Fruit fly (Drosophila melanogaster) whole organism, embryonic: ENCODE data around the gene Pp1-87B.

Source experiments
- BtbVII ChIP-seq: fragments of 200-800 bp; sonication (Bioruptor generic); optimal IDR thresholded peaks from 3 replicates; lab custom pipeline; 2017; ENCODE audit warnings: missing biosample characterization, mild to moderate bottlenecking, missing genetic modification characterization
- Bteb2 ChIP-seq: fragments of 200-800 bp; sonication (Bioruptor generic); optimal IDR thresholded peaks from 2 replicates; lab custom pipeline; 2016; ENCODE audit warnings: missing biosample characterization, missing genetic modification characterization
- CG10147 ChIP-seq: fragments of 200-800 bp; sonication (Bioruptor generic); optimal IDR thresholded peaks from 2 replicates; lab custom pipeline; 2019; ENCODE audit warnings: missing biosample characterization, mild to moderate bottlenecking, missing genetic modification characterization, moderate library complexity
- CG11085 ChIP-seq: fragments of 200-800 bp; sonication (Bioruptor generic); IDR thresholded peaks from 2 replicates; pipeline ENCODE4 v1.3.6; 2022; ENCODE audit warnings: missing biosample characterization, missing genetic modification characterization
- CG1529 ChIP-seq: fragments of 200-800 bp; sonication (Bioruptor generic); optimal IDR thresholded peaks from 3 replicates; lab custom pipeline; 2018; ENCODE audit warnings: missing biosample characterization, missing genetic modification characterization
- CG15514 ChIP-seq: fragments of 200-800 bp; sonication (Bioruptor generic); optimal IDR thresholded peaks from 3 replicates; lab custom pipeline; 2017; ENCODE audit warnings: missing biosample characterization, missing genetic modification characterization, mild to moderate bottlenecking, moderate library complexity, missing genetic modification reagents
- CG15696 ChIP-seq: fragments of 200-800 bp; sonication (Bioruptor generic); optimal IDR thresholded peaks from 2 replicates; lab custom pipeline; 2019; ENCODE audit warnings: missing biosample characterization, mild to moderate bottlenecking, missing genetic modification characterization, moderate library complexity
- CG1602 ChIP-seq: fragments of 200-800 bp; sonication (Bioruptor generic); optimal IDR thresholded peaks from 3 replicates; lab custom pipeline; 2016; ENCODE audit warnings: missing biosample characterization, missing genetic modification characterization
- CG1603 ChIP-seq: fragments of 200-800 bp; sonication (Bioruptor generic); optimal IDR thresholded peaks from 2 replicates; lab custom pipeline; 2019; ENCODE audit warnings: missing biosample characterization, mild to moderate bottlenecking, missing genetic modification characterization, moderate library complexity
- CG17361 ChIP-seq: fragments of 200-800 bp; sonication (Bioruptor generic); IDR thresholded peaks from 3 replicates; pipeline ENCODE4 v1.3.6; 2022; ENCODE audit warnings: missing biosample characterization, missing genetic modification characterization
- CG18619 ChIP-seq: fragments of 200-800 bp; sonication (Bioruptor generic); optimal IDR thresholded peaks from 3 replicates; lab custom pipeline; 2017; ENCODE audit warnings: missing biosample characterization, mild to moderate bottlenecking, missing genetic modification characterization
- CG2202 ChIP-seq: fragments of 200-800 bp; sonication (Bioruptor generic); optimal IDR thresholded peaks from 2 replicates; lab custom pipeline; 2018; ENCODE audit warnings: missing biosample characterization, mild to moderate bottlenecking, missing genetic modification characterization
- CG3407 ChIP-seq: fragments of 200-800 bp; sonication (Bioruptor generic); optimal IDR thresholded peaks from 2 replicates; lab custom pipeline; 2018; ENCODE audit warnings: missing biosample characterization, mild to moderate bottlenecking, missing genetic modification characterization
- CG7271 ChIP-seq: fragments of 200-800 bp; sonication (Bioruptor generic); optimal IDR thresholded peaks from 2 replicates; lab custom pipeline; 2018; ENCODE audit warnings: missing biosample characterization, mild to moderate bottlenecking, missing genetic modification characterization, moderate library complexity
- CG7556 ChIP-seq: fragments of 200-800 bp; sonication (Bioruptor generic); optimal IDR thresholded peaks from 2 replicates; lab custom pipeline; 2017; ENCODE audit warnings: missing biosample characterization, mild to moderate bottlenecking, missing genetic modification characterization
- CG8281 ChIP-seq: fragments of 200-800 bp; sonication (Bioruptor generic); optimal IDR thresholded peaks from 2 replicates; lab custom pipeline; 2018; ENCODE audit warnings: missing biosample characterization, mild to moderate bottlenecking, missing genetic modification characterization, moderate library complexity
- CG8388 ChIP-seq: fragments of 200-800 bp; sonication (Bioruptor generic); optimal IDR thresholded peaks from 2 replicates; lab custom pipeline; 2019; ENCODE audit warnings: missing biosample characterization, mild to moderate bottlenecking, missing genetic modification characterization, moderate library complexity
- CG9797 ChIP-seq: fragments of 200-800 bp; sonication (Bioruptor generic); optimal IDR thresholded peaks from 3 replicates; lab custom pipeline; 2018; ENCODE audit warnings: missing biosample characterization, mild to moderate bottlenecking, missing genetic modification characterization
- CG9932 ChIP-seq: fragments of 200-800 bp; sonication (Bioruptor generic); IDR thresholded peaks from 2 replicates; pipeline ENCODE4 v1.3.6; 2022; ENCODE audit warnings: missing biosample characterization, missing genetic modification characterization
- Dip2 ChIP-seq: fragments of 200-800 bp; sonication (Bioruptor generic); IDR thresholded peaks from 2 replicates; pipeline ENCODE4 v1.3.6; 2022; ENCODE audit warnings: missing biosample characterization, missing genetic modification characterization
- Doc3 ChIP-seq: fragments of 200-800 bp; sonication (Bioruptor generic); IDR thresholded peaks from 3 replicates; pipeline ENCODE4 v1.3.6; 2022; ENCODE audit warnings: missing biosample characterization, missing genetic modification characterization; ENCODE audit not compliant: partially characterized antibody
- Fer1 ChIP-seq: fragments of 200-800 bp; sonication (Bioruptor generic); optimal IDR thresholded peaks from 2 replicates; lab custom pipeline; 2017; ENCODE audit warnings: missing biosample characterization, mild to moderate bottlenecking, missing genetic modification characterization
- Fer3 ChIP-seq: fragments of 200-800 bp; sonication (Bioruptor generic); optimal IDR thresholded peaks from 2 replicates; lab custom pipeline; 2018; ENCODE audit warnings: missing biosample characterization, mild to moderate bottlenecking, missing genetic modification characterization, moderate library complexity
- HHEX ChIP-seq: fragments of 200-800 bp; sonication (Bioruptor generic); optimal IDR thresholded peaks from 3 replicates; lab custom pipeline; 2017; ENCODE audit warnings: missing biosample characterization, mild to moderate bottlenecking, missing genetic modification characterization, missing genetic modification reagents
- HLHmδ ChIP-seq: fragments of 200-800 bp; sonication (Bioruptor generic); optimal IDR thresholded peaks from 2 replicates; lab custom pipeline; 2018; ENCODE audit warnings: missing biosample characterization, mild to moderate bottlenecking, missing genetic modification characterization, moderate library complexity
- Jarid2 ChIP-seq: fragments of 200-800 bp; sonication (Bioruptor generic); optimal IDR thresholded peaks from 3 replicates; lab custom pipeline; 2017; ENCODE audit warnings: mild to moderate bottlenecking, missing biosample characterization, missing genetic modification reagents, missing genetic modification characterization
- MBD-R2 ChIP-seq: fragments of 200-800 bp; sonication (Bioruptor generic); IDR thresholded peaks from 2 replicates; pipeline ENCODE4 v1.3.6; 2022; ENCODE audit warnings: missing biosample characterization, missing genetic modification characterization
- Mes4 ChIP-seq: fragments of 200-800 bp; sonication (Bioruptor generic); optimal IDR thresholded peaks from 2 replicates; lab custom pipeline; 2016; ENCODE audit warnings: missing biosample characterization, missing genetic modification characterization
- Neu2 ChIP-seq: fragments of 200-800 bp; sonication (Bioruptor generic); optimal IDR thresholded peaks from 3 replicates; lab custom pipeline; 2016; ENCODE audit warnings: missing biosample characterization, missing genetic modification characterization, borderline replicate concordance
- Ptx1 ChIP-seq: fragments of 200-800 bp; sonication (Bioruptor generic); IDR thresholded peaks from 2 replicates; pipeline ENCODE4 v1.3.6; 2022; ENCODE audit warnings: missing biosample characterization, missing genetic modification characterization
- Xbp1 ChIP-seq: fragments of 200-800 bp; sonication (Bioruptor generic); optimal IDR thresholded peaks from 3 replicates; lab custom pipeline; 2016; ENCODE audit warnings: missing biosample characterization, mild to moderate bottlenecking, missing genetic modification characterization
- ara ChIP-seq: fragments of 200-800 bp; sonication (Bioruptor generic); IDR thresholded peaks from 2 replicates; pipeline ENCODE4 v1.3.6; 2022; ENCODE audit warnings: missing biosample characterization, missing genetic modification characterization
- bab2 ChIP-seq: fragments of 200-800 bp; sonication (Bioruptor generic); optimal IDR thresholded peaks from 2 replicates; lab custom pipeline; 2016; ENCODE audit warnings: missing biosample characterization, missing genetic modification characterization
- br ChIP-seq: fragments of >200 bp; optimal IDR thresholded peaks from 2 replicates; lab custom pipeline; 2017
- dimm ChIP-seq: fragments of 200-800 bp; sonication (Bioruptor generic); IDR thresholded peaks from 2 replicates; pipeline ENCODE4 v1.3.6; 2022; ENCODE audit warnings: missing biosample characterization, missing genetic modification characterization
- fd3F ChIP-seq: fragments of 200-800 bp; sonication (Bioruptor generic); optimal IDR thresholded peaks from 2 replicates; lab custom pipeline; 2018; ENCODE audit warnings: missing biosample characterization, mild to moderate bottlenecking, missing genetic modification characterization, moderate library complexity
- fru ChIP-seq: fragments of >200 bp; optimal IDR thresholded peaks from 2 replicates; lab custom pipeline; 2017
- gem ChIP-seq: fragments of 200-800 bp; sonication (Bioruptor generic); optimal IDR thresholded peaks from 2 replicates; lab custom pipeline; 2019; ENCODE audit warnings: missing biosample characterization, mild to moderate bottlenecking, missing genetic modification characterization, moderate library complexity
- jing ChIP-seq: fragments of 200-800 bp; sonication (Bioruptor generic); optimal IDR thresholded peaks from 2 replicates; lab custom pipeline; 2018; ENCODE audit warnings: missing biosample characterization, mild to moderate bottlenecking, missing genetic modification characterization
- luna ChIP-seq: fragments of 200-800 bp; sonication (Bioruptor generic); optimal IDR thresholded peaks from 2 replicates; lab custom pipeline; 2016; ENCODE audit warnings: missing biosample characterization, missing genetic modification characterization
- mirr ChIP-seq: fragments of 200-800 bp; sonication (Bioruptor generic); optimal IDR thresholded peaks from 3 replicates; lab custom pipeline; 2018; ENCODE audit warnings: missing biosample characterization, mild to moderate bottlenecking, missing genetic modification characterization
- nau ChIP-seq: fragments of 200-800 bp; sonication (Bioruptor generic); optimal IDR thresholded peaks from 3 replicates; lab custom pipeline; 2017; ENCODE audit warnings: missing biosample characterization, mild to moderate bottlenecking, missing genetic modification characterization, missing genetic modification reagents
- pros ChIP-seq: fragments of 200-800 bp; sonication (Bioruptor generic); optimal IDR thresholded peaks from 3 replicates; lab custom pipeline; 2019; ENCODE audit warnings: missing biosample characterization, mild to moderate bottlenecking, missing genetic modification characterization, moderate library complexity
- repo ChIP-seq: fragments of 200-800 bp; sonication (Bioruptor generic); optimal IDR thresholded peaks from 2 replicates; lab custom pipeline; 2016; ENCODE audit warnings: missing biosample characterization, missing genetic modification characterization
- schlank ChIP-seq: fragments of 200-800 bp; sonication (Bioruptor generic); optimal IDR thresholded peaks from 2 replicates; lab custom pipeline; 2018; ENCODE audit warnings: missing biosample characterization, mild to moderate bottlenecking, missing genetic modification characterization
- scrt ChIP-seq: fragments of 200-800 bp; sonication (Bioruptor generic); optimal IDR thresholded peaks from 2 replicates; lab custom pipeline; 2018; ENCODE audit warnings: missing biosample characterization, mild to moderate bottlenecking, missing genetic modification characterization, moderate library complexity
- sens-2 ChIP-seq: fragments of 200-800 bp; sonication (Bioruptor generic); IDR thresholded peaks from 2 replicates; pipeline ENCODE4 v1.3.6; 2022; ENCODE audit warnings: missing biosample characterization, missing genetic modification characterization
- sima ChIP-seq: fragments of 200-800 bp; sonication (Bioruptor generic); optimal IDR thresholded peaks from 2 replicates; lab custom pipeline; 2016; ENCODE audit warnings: missing biosample characterization, missing genetic modification characterization
- sr ChIP-seq: fragments of 200-800 bp; sonication (Bioruptor generic); IDR thresholded peaks from 3 replicates; pipeline ENCODE4 v1.3.6; 2022; ENCODE audit warnings: missing biosample characterization, missing genetic modification characterization
- tgo ChIP-seq: fragments of 200-800 bp; sonication (Bioruptor generic); IDR thresholded peaks from 3 replicates; pipeline ENCODE4 v1.3.6; 2022; ENCODE audit warnings: missing biosample characterization, missing genetic modification characterization
- tup ChIP-seq: fragments of 200-800 bp; sonication (Bioruptor generic); optimal IDR thresholded peaks from 2 replicates; lab custom pipeline; 2016; ENCODE audit warnings: missing biosample characterization, mild to moderate bottlenecking, missing genetic modification characterization, moderate library complexity

Gene Pp1-87B

DNA sequence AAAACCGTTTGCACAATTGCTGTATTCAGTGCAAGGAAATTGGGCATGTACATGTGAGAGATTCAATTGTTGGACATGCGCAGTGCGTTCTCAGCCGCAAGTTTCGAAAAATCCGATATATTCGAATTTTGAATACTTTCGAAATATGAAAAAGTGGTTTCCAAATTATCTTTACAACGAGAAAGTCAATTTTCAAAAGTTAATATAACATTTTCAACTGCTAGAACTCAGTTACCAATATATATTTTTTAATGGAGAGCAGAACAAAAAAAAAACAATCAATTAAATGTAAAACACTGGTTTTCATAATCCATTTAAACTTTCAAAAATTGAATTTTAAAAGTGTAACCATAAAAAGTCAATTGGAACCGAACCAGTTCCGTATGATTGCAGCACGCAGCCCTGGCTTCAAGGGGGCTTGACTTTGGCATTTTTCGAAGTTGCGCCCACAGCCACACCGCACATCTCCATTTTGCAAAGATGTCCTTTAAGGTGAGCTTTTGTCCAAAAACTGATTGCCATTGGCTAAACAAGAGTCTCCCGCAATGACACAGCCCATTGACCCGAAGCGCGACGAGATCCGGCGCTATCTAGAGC is 3.2 kb downstream of the Pp1-87B start, which contains the start of the genes Scgbeta and CG17202 (continued):
- TF ChIP-seq repo (GFP tag; lab: Kevin White, UChicago) (no peak), Fer3 (tag; lab: Kevin White, UChicago) (no peak), MBD-R2 (peak; percentile 95), CG15514 (GFP tag; lab: Kevin White, UChicago) (peak; percentile 100), Doc3 (GFP tag; lab: Robert Waterston, UW) (no peak), tup (GFP tag; lab: Kevin White, UChicago) (no peak), Neu2 (GFP tag; lab: Kevin White, UChicago) (no peak), CG18619 (peak; percentile 20), HHEX (GFP tag; lab: Kevin White, UChicago) (no peak), CG7271 (tag; lab: Kevin White, UChicago) (no peak), bab2 (GFP tag; lab: Kevin White, UChicago) (peak; percentile 7), Jarid2 (GFP tag; lab: Kevin White, UChicago) (no peak), CG2202 (tag; lab: Kevin White, UChicago) (no peak), CG1529 (GFP tag; lab: Kevin White, UChicago) (no peak), nau (GFP tag; lab: Kevin White, UChicago) (no peak), scrt (GFP tag; lab: Kevin White, UChicago) (no peak), BtbVII (GFP tag; lab: Kevin White, UChicago) (no peak), CG1603 (no peak), CG17361 (GFP tag; lab: Robert Waterston, UW) (no peak), Xbp1 (GFP tag; lab: Kevin White, UChicago) (peak; percentile 41), Ptx1 (GFP tag; lab: Robert Waterston, UW) (no peak), br (lab: Kevin White, UChicago) (no peak), CG7556 (no peak), sens-2 (GFP tag; lab: Robert Waterston, UW) (no peak), mirr (GFP tag; lab: Kevin White, UChicago) (no peak), schlank (tag; lab: Kevin White, UChicago) (no peak), fd3F (GFP tag; lab: Kevin White, UChicago) (no peak), dimm (no peak), CG10147 (GFP tag; lab: Kevin White, UChicago) (no peak), pros (GFP tag; lab: Kevin White, UChicago) (no peak), sr (no peak), sima (GFP tag; lab: Kevin White, UChicago) (no peak), luna (no peak), CG8388 (no peak), Fer1 (GFP tag; lab: Kevin White, UChicago) (peak; percentile 10), CG9932 (GFP tag; lab: Robert Waterston, UW) (peak; percentile 56), CG11085 (GFP tag; lab: Robert Waterston, UW) (no peak), Bteb2 (peak; percentile 7), CG8281 (no peak), HLHmδ (GFP tag; lab: Kevin White, UChicago) (no peak), CG9797 (peak; percentile 79), ara (GFP tag; lab: Robert Waterston, UW) (no peak), Dip2 (no peak), CG3407 (GFP tag; lab: Kevin White, UChicago) (no peak), fru (lab: Kevin White, UChicago) (no peak), CG15696 (tag; lab: Kevin White, UChicago) (no peak), CG1602 (no peak), jing (no peak), gem (tag; lab: Kevin White, UChicago) (no peak), tgo (GFP tag; lab: Robert Waterston, UW) (no peak), Mes4 (no peak)
